Fruit fly (Drosophila melanogaster) whole organism, embryonic: ENCODE results near the gene CG6574.

Experiments used
- CG10267 ChIP-seq: fragments of 200-800 bp; sonication (Bioruptor generic); optimal IDR thresholded peaks from 2 replicates; lab custom pipeline; 2018; ENCODE audit warnings: missing biosample characterization, mild to moderate bottlenecking, missing genetic modification characterization, moderate library complexity
- CG10321 ChIP-seq: fragments of 200-800 bp; sonication (Bioruptor generic); IDR thresholded peaks from 2 replicates; pipeline ENCODE4 v1.3.6; 2022; ENCODE audit warnings: missing biosample characterization, missing genetic modification characterization
- CG11093 ChIP-seq: fragments of 200-800 bp; sonication (Bioruptor generic); IDR thresholded peaks from 3 replicates; pipeline ENCODE4 v1.3.6; 2022; ENCODE audit warnings: missing biosample characterization, missing genetic modification characterization
- CG12769 ChIP-seq: fragments of 200-800 bp; sonication (Bioruptor generic); optimal IDR thresholded peaks from 2 replicates; lab custom pipeline; 2019; ENCODE audit warnings: missing biosample characterization, mild to moderate bottlenecking, missing genetic modification characterization, moderate library complexity
- CG13775 ChIP-seq: fragments of 200-800 bp; sonication (Bioruptor generic); optimal IDR thresholded peaks from 3 replicates; lab custom pipeline; 2017; ENCODE audit warnings: missing biosample characterization, mild to moderate bottlenecking, missing genetic modification characterization
- CG14710 ChIP-seq: fragments of 200-800 bp; sonication (Bioruptor generic); optimal IDR thresholded peaks from 3 replicates; lab custom pipeline; 2019; ENCODE audit warnings: missing biosample characterization, mild to moderate bottlenecking, missing genetic modification characterization, moderate library complexity
- CG14860 ChIP-seq: fragments of 200-800 bp; sonication (Bioruptor generic); IDR thresholded peaks from 3 replicates; pipeline ENCODE4 v1.3.6; 2022; ENCODE audit warnings: missing biosample characterization, missing genetic modification characterization; ENCODE audit not compliant: partially characterized antibody
- CG1647 ChIP-seq: fragments of 200-800 bp; sonication (Bioruptor generic); optimal IDR thresholded peaks from 3 replicates; lab custom pipeline; 2016; ENCODE audit warnings: missing biosample characterization, missing genetic modification characterization
- CG17359 ChIP-seq: fragments of 200-800 bp; sonication (Bioruptor generic); optimal IDR thresholded peaks from 3 replicates; lab custom pipeline; 2018; ENCODE audit warnings: missing biosample characterization, mild to moderate bottlenecking, missing genetic modification characterization, moderate library complexity
- CG18619 ChIP-seq: fragments of 200-800 bp; sonication (Bioruptor generic); optimal IDR thresholded peaks from 3 replicates; lab custom pipeline; 2017; ENCODE audit warnings: missing biosample characterization, mild to moderate bottlenecking, missing genetic modification characterization
- CG2129 ChIP-seq: fragments of 200-800 bp; sonication (Bioruptor generic); IDR thresholded peaks from 2 replicates; pipeline ENCODE4 v1.3.6; 2022; ENCODE audit warnings: missing biosample characterization, missing genetic modification characterization; ENCODE audit not compliant: partially characterized antibody
- CG2875 ChIP-seq: fragments of 200-800 bp; sonication (Bioruptor generic); optimal IDR thresholded peaks from 2 replicates; lab custom pipeline; 2017; ENCODE audit warnings: missing biosample characterization, mild to moderate bottlenecking, missing genetic modification characterization, missing genetic modification reagents
- CG4404 ChIP-seq: fragments of 200-800 bp; sonication (Bioruptor generic); IDR thresholded peaks from 2 replicates; pipeline ENCODE4 v1.3.6; 2022; ENCODE audit warnings: missing biosample characterization, missing genetic modification characterization
- CG4730 ChIP-seq: fragments of 200-800 bp; sonication (Bioruptor generic); IDR thresholded peaks from 2 replicates; pipeline ENCODE4 v1.3.6; 2022; ENCODE audit warnings: missing biosample characterization, missing genetic modification characterization
- CG7271 ChIP-seq: fragments of 200-800 bp; sonication (Bioruptor generic); optimal IDR thresholded peaks from 2 replicates; lab custom pipeline; 2018; ENCODE audit warnings: missing biosample characterization, mild to moderate bottlenecking, missing genetic modification characterization, moderate library complexity
- CG9727 ChIP-seq: fragments of 200-800 bp; sonication (Bioruptor generic); optimal IDR thresholded peaks from 3 replicates; lab custom pipeline; 2017; ENCODE audit warnings: missing biosample characterization, mild to moderate bottlenecking, missing genetic modification characterization
- CHES-1-like ChIP-seq: fragments of 200-800 bp; sonication (Bioruptor generic); optimal IDR thresholded peaks from 2 replicates; lab custom pipeline; 2016; ENCODE audit warnings: missing biosample characterization, missing genetic modification characterization
- D19B ChIP-seq: fragments of 200-800 bp; sonication (Bioruptor generic); optimal IDR thresholded peaks from 2 replicates; lab custom pipeline; 2017; ENCODE audit warnings: missing biosample characterization, mild to moderate bottlenecking, missing genetic modification characterization
- Eip74EF ChIP-seq, 2 experiments: fragments of 200-800 bp in 1 of 2; fragments of >200 bp in 1 of 2; sonication (Bioruptor generic) in 1 of 2; optimal IDR thresholded peaks; 2 replicates each; lab custom pipeline; 2017 to 2019; ENCODE audit warnings: missing biosample characterization in 2 of 2, missing genetic modification characterization in 2 of 2, mild to moderate bottlenecking in 1 of 2, moderate library complexity in 1 of 2
- Ets65A ChIP-seq: fragments of 200-800 bp; sonication (Bioruptor generic); peaks from one replicate; lab custom pipeline; 2016; ENCODE audit warnings: missing biosample characterization, missing genetic modification characterization
- Fer3 ChIP-seq: fragments of 200-800 bp; sonication (Bioruptor generic); optimal IDR thresholded peaks from 2 replicates; lab custom pipeline; 2018; ENCODE audit warnings: missing biosample characterization, mild to moderate bottlenecking, missing genetic modification characterization, moderate library complexity
- Hr51 ChIP-seq, 2 experiments: fragments of 200-800 bp; sonication (Bioruptor generic); optimal IDR thresholded peaks; 2 replicates in 1 of 2; 3 replicates in 1 of 2; lab custom pipeline; 2016 to 2018; ENCODE audit warnings: missing biosample characterization in 2 of 2, missing genetic modification characterization in 2 of 2, mild to moderate bottlenecking in 1 of 2, moderate library complexity in 1 of 2
- Myb ChIP-seq: fragments of 200-800 bp; sonication (Bioruptor generic); optimal IDR thresholded peaks from 2 replicates; lab custom pipeline; 2016; ENCODE audit warnings: missing biosample characterization, missing genetic modification characterization
- Oli ChIP-seq: fragments of 200-800 bp; sonication (Bioruptor generic); optimal IDR thresholded peaks from 2 replicates; lab custom pipeline; 2018; ENCODE audit warnings: missing biosample characterization, mild to moderate bottlenecking, missing genetic modification characterization, moderate library complexity
- PHDP ChIP-seq: fragments of 200-800 bp; sonication (Bioruptor generic); optimal IDR thresholded peaks from 3 replicates; lab custom pipeline; 2018; ENCODE audit warnings: missing biosample characterization, mild to moderate bottlenecking, missing genetic modification characterization, moderate library complexity
- Scr ChIP-seq: fragments of 200-800 bp; sonication (Bioruptor generic); IDR thresholded peaks from 2 replicates; pipeline ENCODE4 v1.3.6; 2022; ENCODE audit warnings: missing biosample characterization, missing genetic modification characterization; ENCODE audit not compliant: partially characterized antibody
- Sin3A ChIP-seq: fragments of >200 bp; optimal IDR thresholded peaks from 2 replicates; lab custom pipeline; 2018
- Six4 ChIP-seq: fragments of 200-800 bp; sonication (Bioruptor generic); optimal IDR thresholded peaks from 2 replicates; lab custom pipeline; 2016; ENCODE audit warnings: missing biosample characterization, missing genetic modification characterization
- ac ChIP-seq: fragments of 200-800 bp; sonication (Bioruptor generic); optimal IDR thresholded peaks from 3 replicates; lab custom pipeline; 2017; ENCODE audit warnings: missing biosample characterization, mild to moderate bottlenecking, missing genetic modification characterization
- bowl ChIP-seq: fragments of 200-800 bp; sonication (Bioruptor generic); IDR thresholded peaks from 2 replicates; pipeline ENCODE4 v1.3.6; 2022; ENCODE audit warnings: missing biosample characterization, missing genetic modification characterization
- cato ChIP-seq: fragments of 200-800 bp; sonication (Bioruptor generic); optimal IDR thresholded peaks from 2 replicates; lab custom pipeline; 2016; ENCODE audit warnings: missing biosample characterization, missing genetic modification characterization, borderline replicate concordance
- chif ChIP-seq, 2 experiments: fragments of 200-800 bp; sonication (Bioruptor generic); optimal IDR thresholded peaks; 3 replicates each; lab custom pipeline; 2016; ENCODE audit warnings: missing biosample characterization in 2 of 2, missing genetic modification characterization in 2 of 2
- da ChIP-seq: fragments of 200-800 bp; sonication (Bioruptor generic); optimal IDR thresholded peaks from 2 replicates; lab custom pipeline; 2016; ENCODE audit warnings: missing biosample characterization, missing genetic modification characterization
- dan ChIP-seq: fragments of 200-800 bp; sonication (Bioruptor generic); IDR thresholded peaks from 2 replicates; pipeline ENCODE4 v1.3.6; 2022; ENCODE audit warnings: missing biosample characterization, missing genetic modification characterization
- dati ChIP-seq: fragments of 200-800 bp; sonication (Bioruptor generic); IDR thresholded peaks from 2 replicates; pipeline ENCODE4 v1.3.6; 2022; ENCODE audit warnings: missing biosample characterization, missing genetic modification characterization
- dimm ChIP-seq: fragments of 200-800 bp; sonication (Bioruptor generic); IDR thresholded peaks from 2 replicates; pipeline ENCODE4 v1.3.6; 2022; ENCODE audit warnings: missing biosample characterization, missing genetic modification characterization
- dm ChIP-seq: fragments of 200-800 bp; sonication (Bioruptor generic); optimal IDR thresholded peaks from 3 replicates; lab custom pipeline; 2016; ENCODE audit warnings: missing biosample characterization, missing genetic modification characterization
- eyg ChIP-seq: fragments of 200-800 bp; sonication (Bioruptor generic); optimal IDR thresholded peaks from 3 replicates; lab custom pipeline; 2016; ENCODE audit warnings: missing biosample characterization, missing genetic modification characterization
- h ChIP-seq: fragments of >200 bp; optimal IDR thresholded peaks from 2 replicates; lab custom pipeline; 2017
- hth ChIP-seq: fragments of >200 bp; optimal IDR thresholded peaks from 2 replicates; lab custom pipeline; 2017; ENCODE audit warnings: inconsistent platforms
- jigr1 ChIP-seq: fragments of 200-800 bp; sonication (Bioruptor generic); IDR thresholded peaks from 3 replicates; pipeline ENCODE4 v1.3.6; 2022; ENCODE audit warnings: missing biosample characterization, missing genetic modification characterization
- ken ChIP-seq: fragments of 200-800 bp; sonication (Bioruptor generic); IDR thresholded peaks from 3 replicates; pipeline ENCODE4 v1.3.6; 2022; ENCODE audit warnings: missing biosample characterization, missing genetic modification characterization
- lbe ChIP-seq: fragments of 200-800 bp; sonication (Bioruptor generic); optimal IDR thresholded peaks from 2 replicates; lab custom pipeline; 2016; ENCODE audit warnings: missing biosample characterization, mild to moderate bottlenecking, missing genetic modification characterization
- mld ChIP-seq: fragments of 200-800 bp; sonication (Bioruptor generic); IDR thresholded peaks from 3 replicates; pipeline ENCODE4 v1.3.6; 2022; ENCODE audit warnings: missing biosample characterization, missing genetic modification characterization; ENCODE audit not compliant: partially characterized antibody
- org-1 ChIP-seq: fragments of 200-800 bp; sonication (Bioruptor generic); optimal IDR thresholded peaks from 2 replicates; lab custom pipeline; 2017; ENCODE audit warnings: missing biosample characterization, missing genetic modification characterization
- sc ChIP-seq, 3 experiments: fragments of >200 bp in 2 of 3; fragments of 200-800 bp in 1 of 3; sonication (Bioruptor generic) in 1 of 3; optimal IDR thresholded peaks; 2 replicates in 2 of 3; 3 replicates in 1 of 3; lab custom pipeline; 2017; ENCODE audit warnings: mild to moderate bottlenecking in 1 of 3, missing biosample characterization in 1 of 3, missing genetic modification characterization in 1 of 3, missing genetic modification reagents in 1 of 3
- stwl ChIP-seq: fragments of 200-800 bp; sonication (Bioruptor generic); optimal IDR thresholded peaks from 3 replicates; lab custom pipeline; 2018; ENCODE audit warnings: missing biosample characterization, mild to moderate bottlenecking, missing genetic modification characterization, moderate library complexity
- tgo ChIP-seq: fragments of 200-800 bp; sonication (Bioruptor generic); IDR thresholded peaks from 3 replicates; pipeline ENCODE4 v1.3.6; 2022; ENCODE audit warnings: missing biosample characterization, missing genetic modification characterization
- tna ChIP-seq: fragments of 200-800 bp; sonication (Bioruptor generic); IDR thresholded peaks from 2 replicates; pipeline ENCODE4 v1.3.6; 2022; ENCODE audit warnings: missing biosample characterization, missing genetic modification characterization; ENCODE audit not compliant: partially characterized antibody
- tup ChIP-seq: fragments of 200-800 bp; sonication (Bioruptor generic); optimal IDR thresholded peaks from 2 replicates; lab custom pipeline; 2016; ENCODE audit warnings: missing biosample characterization, mild to moderate bottlenecking, missing genetic modification characterization, moderate library complexity
- yki ChIP-seq: fragments of >200 bp; optimal IDR thresholded peaks from 3 replicates; lab custom pipeline; 2018

CG6574 gene

dm6 chr3R:10893327-10893726 is 30.5 kb upstream of the CG6574 start, which contains the start of gene CG6621 (continued):
- no peak; the same call in 1 of the 2 replicates for TF ChIP-seq tna
- TF ChIP-seq org-1 (GFP tag; lab: Kevin White, UChicago) = no peak
- no peak for TF ChIP-seq CG4730
- TF ChIP-seq sc (optimal IDR thresholded peaks at IDR 0.05; lab: Kevin White, UChicago) = no peak
- no peak for TF ChIP-seq sc (GFP tag; optimal IDR thresholded peaks at IDR 0.05; lab: Kevin White, UChicago)
- TF ChIP-seq CG10321 (GFP tag; lab: Robert Waterston, UW) = no peak
- no peak for TF ChIP-seq CG14860
- no peak for TF ChIP-seq da
- TF ChIP-seq chif (GFP tag; optimal IDR thresholded peaks at IDR 0.05; lab: Kevin White, UChicago) = no peak
- TF ChIP-seq mld (GFP tag; lab: Robert Waterston, UW) = no peak
- peak; percentile 80 for TF ChIP-seq Sin3A
- no peak for TF ChIP-seq CG7271
- TF ChIP-seq yki (lab: Kevin White, UChicago) = no peak
- TF ChIP-seq Six4 (GFP tag; lab: Kevin White, UChicago) = no peak
- TF ChIP-seq CG1647 (GFP tag; lab: Kevin White, UChicago) = no peak
- no peak for TF ChIP-seq ken
- TF ChIP-seq Ets65A = peak; percentile 84
- no peak for TF ChIP-seq CG4404 (GFP tag; lab: Robert Waterston, UW)
- TF ChIP-seq Myb (GFP tag; lab: Kevin White, UChicago) = peak; percentile 95
- peak; percentile 57 for TF ChIP-seq CG10267
- no peak for TF ChIP-seq h (lab: Kevin White, UChicago)
- TF ChIP-seq CG2129 (GFP tag; lab: Robert Waterston, UW) = no peak
- TF ChIP-seq CG14710 (tag; lab: Kevin White, UChicago) = peak; percentile 73
- TF ChIP-seq CG17359 (tag; lab: Kevin White, UChicago) = no peak
- no peak for TF ChIP-seq dati
- TF ChIP-seq dan (GFP tag; lab: Robert Waterston, UW) = no peak
- TF ChIP-seq CHES-1-like (GFP tag; lab: Kevin White, UChicago) = peak; percentile 51
- TF ChIP-seq stwl (tag; lab: Kevin White, UChicago) = peak; percentile 99
- no peak for TF ChIP-seq Oli (tag; lab: Kevin White, UChicago)
- no peak for TF ChIP-seq tgo (GFP tag; lab: Robert Waterston, UW)
- no peak for TF ChIP-seq CG13775 (GFP tag; lab: Kevin White, UChicago)
- no peak; the same call in 2 of the 3 replicates for TF ChIP-seq jigr1
- TF ChIP-seq Fer3 = no peak
- TF ChIP-seq dimm (GFP tag; lab: Robert Waterston, UW) = no peak
- no peak for TF ChIP-seq PHDP (tag; lab: Kevin White, UChicago)
- TF ChIP-seq Eip74EF (GFP tag; optimal IDR thresholded peaks at IDR 0.05; lab: Kevin White, UChicago) = no peak
- peak in 1 of 2 experiments; percentile 3 for TF ChIP-seq Hr51 (GFP tag; optimal IDR thresholded peaks at IDR 0.05; lab: Kevin White, UChicago)
- no peak for TF ChIP-seq tup (GFP tag; lab: Kevin White, UChicago)
- no peak for TF ChIP-seq cato
- TF ChIP-seq CG9727 (GFP tag; lab: Kevin White, UChicago) = no peak
- no peak for TF ChIP-seq bowl (GFP tag; lab: Robert Waterston, UW)
- no peak for TF ChIP-seq CG11093 (GFP tag; lab: Robert Waterston, UW)
- TF ChIP-seq ac (GFP tag; lab: Kevin White, UChicago) = no peak
- no peak for TF ChIP-seq D19B (GFP tag; lab: Kevin White, UChicago)
- TF ChIP-seq eyg (GFP tag; lab: Kevin White, UChicago) = no peak
- no peak for TF ChIP-seq CG2875
- TF ChIP-seq hth = no peak
- no peak for TF ChIP-seq CG18619 (GFP tag; lab: Kevin White, UChicago)
- no peak for TF ChIP-seq CG12769 (tag; lab: Kevin White, UChicago)
- peak; percentile 65 for TF ChIP-seq Scr (GFP tag; lab: Robert Waterston, UW)
- no peak for TF ChIP-seq lbe (GFP tag; lab: Kevin White, UChicago)
- TF ChIP-seq dm (GFP tag; lab: Kevin White, UChicago) = peak; percentile 11
